Fruit fly (Drosophila melanogaster) S2 (cell line): ENCODE measurements around the gene AGO2.

ENCODE experiments used
- CG8478 ChIP-seq: fragments of >200 bp; optimal IDR thresholded peaks from 2 replicates; lab custom pipeline; 2018
- CTCF ChIP-seq, 2 experiments: fragments of >200 bp; optimal IDR thresholded peaks; 2 replicates each; lab custom pipeline; 2018

DNA sequence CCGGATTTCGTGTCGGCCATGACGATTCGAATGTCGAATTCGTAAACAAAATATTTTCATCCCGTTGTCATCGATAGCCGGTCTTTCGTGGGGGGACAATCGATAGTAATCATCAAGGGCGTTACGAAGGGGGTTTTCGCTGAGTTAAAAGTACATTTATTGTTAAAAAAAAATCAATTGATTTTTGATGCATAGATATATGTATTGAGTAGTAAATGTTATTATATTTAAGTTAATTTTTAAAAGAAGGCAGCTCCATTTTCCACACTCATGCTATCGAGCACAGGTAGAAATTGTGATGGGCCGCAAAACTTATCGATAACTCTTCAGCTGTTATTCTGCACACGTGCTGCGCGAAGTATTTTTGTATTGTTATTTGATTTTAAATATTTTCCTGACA lies 26.6 kb downstream of the AGO2 start, which contains the start of the genes mrn and CG12301:
- TF ChIP-seq CG8478 (lab: Kevin White, UChicago) (no peak), CTCF (optimal IDR thresholded peaks at IDR 0.05; lab: Kevin White, UChicago) (no peak)
